Fruit fly (Drosophila melanogaster) whole organism, embryonic: Measurements from ENCODE around the gene CG43131.

Source experiments
- CG10431 ChIP-seq: fragments of 200-800 bp; sonication (Bioruptor generic); optimal IDR thresholded peaks from 3 replicates; lab custom pipeline; 2018; ENCODE audit warnings: missing biosample characterization, mild to moderate bottlenecking, missing genetic modification characterization
- CG12769 ChIP-seq: fragments of 200-800 bp; sonication (Bioruptor generic); optimal IDR thresholded peaks from 2 replicates; lab custom pipeline; 2019; ENCODE audit warnings: missing biosample characterization, mild to moderate bottlenecking, missing genetic modification characterization, moderate library complexity
- CG13894 ChIP-seq: fragments of 200-800 bp; sonication (Bioruptor generic); optimal IDR thresholded peaks from 3 replicates; lab custom pipeline; 2018; ENCODE audit warnings: missing biosample characterization, mild to moderate bottlenecking, missing genetic modification characterization, moderate library complexity
- CG16815 ChIP-seq: fragments of 200-800 bp; sonication (Bioruptor generic); optimal IDR thresholded peaks from 3 replicates; lab custom pipeline; 2017; ENCODE audit warnings: missing biosample characterization, mild to moderate bottlenecking, missing genetic modification characterization
- CG17829 ChIP-seq: fragments of 200-800 bp; optimal IDR thresholded peaks from 2 replicates; lab custom pipeline; 2019; ENCODE audit warnings: missing biosample characterization, mild to moderate bottlenecking, missing genetic modification characterization, moderate library complexity
- CG2202 ChIP-seq: fragments of 200-800 bp; sonication (Bioruptor generic); optimal IDR thresholded peaks from 2 replicates; lab custom pipeline; 2018; ENCODE audit warnings: missing biosample characterization, mild to moderate bottlenecking, missing genetic modification characterization
- CG2712 ChIP-seq: fragments of 200-800 bp; optimal IDR thresholded peaks from 3 replicates; lab custom pipeline; 2019; ENCODE audit warnings: missing biosample characterization, mild to moderate bottlenecking, missing genetic modification characterization, moderate library complexity
- CG31224 ChIP-seq: fragments of 200-800 bp; sonication (Bioruptor generic); IDR thresholded peaks from 2 replicates; pipeline ENCODE4 v1.3.6; 2022; ENCODE audit warnings: missing biosample characterization, missing genetic modification characterization
- CG31388 ChIP-seq: fragments of 200-800 bp; sonication (Bioruptor generic); optimal IDR thresholded peaks from 2 replicates; lab custom pipeline; 2016; ENCODE audit warnings: missing biosample characterization, missing genetic modification characterization
- CG33213 ChIP-seq: fragments of 200-800 bp; sonication (Bioruptor generic); optimal IDR thresholded peaks from 3 replicates; lab custom pipeline; 2016; ENCODE audit warnings: missing biosample characterization, missing genetic modification characterization
- CG4820 ChIP-seq: fragments of 200-800 bp; sonication (Bioruptor generic); optimal IDR thresholded peaks from 3 replicates; lab custom pipeline; 2016; ENCODE audit warnings: missing biosample characterization, missing genetic modification characterization
- CG5953 ChIP-seq: fragments of 200-800 bp; sonication (Bioruptor generic); IDR thresholded peaks from 2 replicates; pipeline ENCODE4 v1.3.6; 2022; ENCODE audit warnings: missing biosample characterization, missing genetic modification characterization
- CG8359 ChIP-seq: fragments of 200-800 bp; sonication (Bioruptor generic); optimal IDR thresholded peaks from 2 replicates; lab custom pipeline; 2017; ENCODE audit warnings: missing biosample characterization, mild to moderate bottlenecking, missing genetic modification characterization, borderline replicate concordance
- CG9797 ChIP-seq: fragments of 200-800 bp; sonication (Bioruptor generic); optimal IDR thresholded peaks from 3 replicates; lab custom pipeline; 2018; ENCODE audit warnings: missing biosample characterization, mild to moderate bottlenecking, missing genetic modification characterization
- CrebB ChIP-seq: fragments of 200-800 bp; sonication (Bioruptor generic); optimal IDR thresholded peaks from 3 replicates; lab custom pipeline; 2018; ENCODE audit warnings: missing biosample characterization, mild to moderate bottlenecking, missing genetic modification characterization
- D ChIP-seq, 2 experiments: fragments of 200-800 bp in 1 of 2; fragments of >200 bp in 1 of 2; sonication (Bioruptor generic) in 1 of 2; optimal IDR thresholded peaks; 2 replicates in 1 of 2; 3 replicates in 1 of 2; lab custom pipeline; 2017; ENCODE audit warnings: mild to moderate bottlenecking in 1 of 2, missing biosample characterization in 1 of 2, missing genetic modification characterization in 1 of 2, missing genetic modification reagents in 1 of 2
- Elba2 ChIP-seq: fragments of 200-800 bp; sonication (Bioruptor generic); optimal IDR thresholded peaks from 3 replicates; lab custom pipeline; 2016; ENCODE audit warnings: missing biosample characterization, missing genetic modification characterization
- Ets65A ChIP-seq: fragments of 200-800 bp; sonication (Bioruptor generic); peaks from one replicate; lab custom pipeline; 2016; ENCODE audit warnings: missing biosample characterization, missing genetic modification characterization
- Fer1 ChIP-seq: fragments of 200-800 bp; sonication (Bioruptor generic); optimal IDR thresholded peaks from 2 replicates; lab custom pipeline; 2017; ENCODE audit warnings: missing biosample characterization, mild to moderate bottlenecking, missing genetic modification characterization
- Hr78 ChIP-seq, 2 experiments: fragments of 200-800 bp in 1 of 2; fragments of >200 bp in 1 of 2; sonication (Bioruptor generic) in 1 of 2; optimal IDR thresholded peaks; 2 replicates each; lab custom pipeline; 2017 to 2019; ENCODE audit warnings: missing biosample characterization in 2 of 2, missing genetic modification characterization in 2 of 2, mild to moderate bottlenecking in 1 of 2, moderate library complexity in 1 of 2
- MESR4 ChIP-seq: fragments of 200-800 bp; sonication (Bioruptor generic); optimal IDR thresholded peaks from 2 replicates; lab custom pipeline; 2018; ENCODE audit warnings: missing biosample characterization, mild to moderate bottlenecking, missing genetic modification characterization, moderate library complexity
- Mrtf ChIP-seq: fragments of 200-800 bp; sonication (Bioruptor generic); IDR thresholded peaks from 3 replicates; pipeline ENCODE4 v1.3.6; 2022; ENCODE audit warnings: missing biosample characterization, missing genetic modification characterization
- NK7.1 ChIP-seq: fragments of 200-800 bp; sonication (Bioruptor generic); optimal IDR thresholded peaks from 3 replicates; lab custom pipeline; 2016; ENCODE audit warnings: missing biosample characterization, missing genetic modification characterization
- Sin3A ChIP-seq: fragments of >200 bp; optimal IDR thresholded peaks from 2 replicates; lab custom pipeline; 2018
- Spps ChIP-seq: fragments of 200-800 bp; sonication (Bioruptor generic); optimal IDR thresholded peaks from 2 replicates; lab custom pipeline; 2018; ENCODE audit warnings: missing biosample characterization, mild to moderate bottlenecking, missing genetic modification characterization
- Trl ChIP-seq, 3 experiments: fragments of >200 bp in 2 of 3; fragments of 200-800 bp in 1 of 3; sonication (Bioruptor generic) in 1 of 3; optimal IDR thresholded peaks; 2 replicates in 1 of 3; 3 replicates in 2 of 3; lab custom pipeline; 2016 to 2017; ENCODE audit warnings: missing biosample characterization in 1 of 3, missing genetic modification characterization in 1 of 3
- ab ChIP-seq: fragments of 200-800 bp; sonication (Bioruptor generic); optimal IDR thresholded peaks from 2 replicates; lab custom pipeline; 2016; ENCODE audit warnings: missing biosample characterization, missing genetic modification characterization
- bigmax ChIP-seq: fragments of 200-800 bp; sonication (Bioruptor generic); optimal IDR thresholded peaks from 2 replicates; lab custom pipeline; 2018; ENCODE audit warnings: missing biosample characterization, mild to moderate bottlenecking, missing genetic modification characterization
- emc ChIP-seq: fragments of 200-800 bp; sonication (Bioruptor generic); optimal IDR thresholded peaks from 2 replicates; lab custom pipeline; 2016; ENCODE audit warnings: missing biosample characterization, missing genetic modification characterization
- ftz-f1 ChIP-seq: fragments of 200-800 bp; sonication (Bioruptor generic); optimal IDR thresholded peaks from 2 replicates; lab custom pipeline; 2016; ENCODE audit warnings: missing biosample characterization, missing genetic modification characterization
- her ChIP-seq: fragments of 200-800 bp; sonication (Bioruptor generic); optimal IDR thresholded peaks from 2 replicates; lab custom pipeline; 2016; ENCODE audit warnings: missing biosample characterization, missing genetic modification characterization
- hkb ChIP-seq, 2 experiments: fragments of 200-800 bp in 1 of 2; fragments of >200 bp in 1 of 2; sonication (Bioruptor generic) in 1 of 2; IDR thresholded peaks in 1 of 2; optimal IDR thresholded peaks in 1 of 2; 2 replicates each; pipeline versions ENCODE4 v1.3.6 to Lab custom; 2017 to 2022; ENCODE audit warnings: missing biosample characterization in 1 of 2, missing genetic modification characterization in 1 of 2
- ind ChIP-seq: fragments of 200-800 bp; sonication (Bioruptor generic); optimal IDR thresholded peaks from 3 replicates; lab custom pipeline; 2016; ENCODE audit warnings: missing biosample characterization, missing genetic modification characterization
- lab ChIP-seq: fragments of 200-800 bp; sonication (Bioruptor generic); optimal IDR thresholded peaks from 3 replicates; lab custom pipeline; 2017; ENCODE audit warnings: missing biosample characterization, missing genetic modification characterization, mild to moderate bottlenecking, moderate library complexity, missing genetic modification reagents
- lilli ChIP-seq: fragments of 200-800 bp; sonication (Bioruptor generic); optimal IDR thresholded peaks from 3 replicates; lab custom pipeline; 2016; ENCODE audit warnings: missing biosample characterization, missing genetic modification characterization
- odd ChIP-seq: fragments of 200-800 bp; sonication (Bioruptor generic); optimal IDR thresholded peaks from 2 replicates; lab custom pipeline; 2017; ENCODE audit warnings: missing biosample characterization, mild to moderate bottlenecking, missing genetic modification characterization
- phol ChIP-seq: fragments of 200-800 bp; sonication (Bioruptor generic); optimal IDR thresholded peaks from 3 replicates; lab custom pipeline; 2018; ENCODE audit warnings: missing biosample characterization, mild to moderate bottlenecking, missing genetic modification characterization, moderate library complexity
- pros ChIP-seq: fragments of 200-800 bp; sonication (Bioruptor generic); optimal IDR thresholded peaks from 3 replicates; lab custom pipeline; 2019; ENCODE audit warnings: missing biosample characterization, mild to moderate bottlenecking, missing genetic modification characterization, moderate library complexity
- rib ChIP-seq: fragments of 200-800 bp; sonication (Bioruptor generic); IDR thresholded peaks from 2 replicates; pipeline ENCODE4 v1.3.6; 2022; ENCODE audit warnings: missing biosample characterization, missing genetic modification characterization
- sens ChIP-seq: fragments of 200-800 bp; sonication (Bioruptor generic); peaks from one replicate; lab custom pipeline; 2016; ENCODE audit warnings: missing biosample characterization, missing genetic modification characterization
- sens-2 ChIP-seq: fragments of 200-800 bp; sonication (Bioruptor generic); IDR thresholded peaks from 2 replicates; pipeline ENCODE4 v1.3.6; 2022; ENCODE audit warnings: missing biosample characterization, missing genetic modification characterization
- seq ChIP-seq: fragments of 200-800 bp; sonication (Bioruptor generic); IDR thresholded peaks from 2 replicates; pipeline ENCODE4 v1.3.6; 2022; ENCODE audit warnings: missing biosample characterization, missing genetic modification characterization
- so ChIP-seq: fragments of 200-800 bp; sonication (Bioruptor generic); IDR thresholded peaks from 3 replicates; pipeline ENCODE4 v1.3.6; 2022; ENCODE audit warnings: missing biosample characterization, missing genetic modification characterization
- sob ChIP-seq: fragments of 200-800 bp; sonication (Bioruptor generic); IDR thresholded peaks from 2 replicates; pipeline ENCODE4 v1.3.6; 2022; ENCODE audit warnings: missing biosample characterization, missing genetic modification characterization
- sqz ChIP-seq: fragments of 200-800 bp; sonication (Bioruptor generic); optimal IDR thresholded peaks from 3 replicates; lab custom pipeline; 2018; ENCODE audit warnings: missing biosample characterization, mild to moderate bottlenecking, missing genetic modification characterization
- trh ChIP-seq: fragments of 200-800 bp; sonication (Bioruptor generic); optimal IDR thresholded peaks from 2 replicates; lab custom pipeline; 2016; ENCODE audit warnings: missing biosample characterization, missing genetic modification characterization
- ttk ChIP-seq: fragments of 200-800 bp; sonication (Bioruptor generic); IDR thresholded peaks from 2 replicates; pipeline ENCODE4 v2.1.2; 2022; ENCODE audit warnings: missing biosample characterization, missing genetic modification characterization
- wek ChIP-seq: fragments of 200-800 bp; sonication (Bioruptor generic); optimal IDR thresholded peaks from 3 replicates; lab custom pipeline; 2018; ENCODE audit warnings: missing biosample characterization, mild to moderate bottlenecking, missing genetic modification characterization, moderate library complexity
- zen ChIP-seq: fragments of 200-800 bp; sonication (Bioruptor generic); optimal IDR thresholded peaks from 3 replicates; lab custom pipeline; 2018; ENCODE audit warnings: missing biosample characterization, mild to moderate bottlenecking, missing genetic modification characterization, moderate library complexity

The CG43131 gene

DNA sequence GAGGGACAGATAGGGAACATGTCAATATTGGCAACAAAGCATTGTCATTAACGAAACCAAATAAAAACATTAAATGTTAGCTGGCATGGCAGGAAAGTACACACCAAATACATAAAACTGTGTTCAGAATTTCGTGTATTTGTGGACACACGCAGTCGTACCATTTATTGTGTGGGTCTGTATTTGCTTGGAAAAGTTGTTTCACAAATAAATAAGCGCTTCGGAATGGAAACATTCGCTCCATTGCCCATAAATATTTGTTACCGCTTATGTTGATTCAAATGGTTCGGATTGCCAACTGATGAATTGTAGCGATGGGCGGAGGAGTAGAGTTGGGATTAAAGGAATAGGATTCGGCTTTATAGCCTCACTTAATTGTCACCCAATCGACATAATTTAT is 944 bp downstream of the CG43131 start (continued):
- TF ChIP-seq NK7.1 (GFP tag; lab: Kevin White, UChicago) (peak; percentile 87), phol (tag; lab: Kevin White, UChicago) (peak; percentile 50), Elba2 (GFP tag; lab: Kevin White, UChicago) (no peak), sens (GFP tag; lab: Kevin White, UChicago) (peak; percentile 97), her (peak; percentile 75), trh (GFP tag; lab: Kevin White, UChicago) (peak; percentile 79), Trl (optimal IDR thresholded peaks at IDR 0.05; lab: Kevin White, UChicago) (no peak), Trl (GFP tag; optimal IDR thresholded peaks at IDR 0.05; lab: Kevin White, UChicago) (peak; percentile 91), CG2712 (tag; lab: Kevin White, UChicago) (peak; percentile 83), CG31224 (no peak), sob (GFP tag; lab: Robert Waterston, UW) (peak; percentile 82), sqz (GFP tag; lab: Kevin White, UChicago) (peak; percentile 74), CG4820 (GFP tag; lab: Kevin White, UChicago) (peak; percentile 59), CG33213 (GFP tag; lab: Kevin White, UChicago) (peak; percentile 91), Spps (tag; lab: Kevin White, UChicago) (peak; percentile 81), zen (tag; lab: Kevin White, UChicago) (peak; percentile 80), CG31388 (peak; percentile 31), odd (peak; percentile 93), CG17829 (tag; lab: Kevin White, UChicago) (peak; percentile 73), CG13894 (tag; lab: Kevin White, UChicago) (peak; percentile 79), wek (GFP tag; lab: Kevin White, UChicago) (peak; percentile 88), CrebB (tag; lab: Kevin White, UChicago) (peak; percentile 95), Mrtf (GFP tag; lab: Robert Waterston, UW) (peak; percentile 48; the same call in 1 of the 3 replicates), CG16815 (peak; percentile 50), pros (GFP tag; lab: Kevin White, UChicago) (peak; percentile 5), CG8359 (GFP tag; lab: Kevin White, UChicago) (peak; percentile 86), hkb (optimal IDR thresholded peaks at IDR 0.05; lab: Kevin White, UChicago) (no peak), hkb (GFP tag; IDR thresholded peaks at IDR 0.05; lab: Robert Waterston, UW) (peak; percentile 82), MESR4 (GFP tag; lab: Kevin White, UChicago) (peak; percentile 48), ttk (GFP tag; lab: Robert Waterston, UW) (no peak), sens-2 (peak; percentile 54), CG10431 (GFP tag; lab: Kevin White, UChicago) (peak; percentile 87), ind (GFP tag; lab: Kevin White, UChicago) (peak; percentile 27), lilli (GFP tag; lab: Kevin White, UChicago) (peak; percentile 44), lab (GFP tag; lab: Kevin White, UChicago) (peak; percentile 95), CG5953 (GFP tag; lab: Robert Waterston, UW) (peak; percentile 33; the same call in 1 of the 2 replicates), Hr78 (GFP tag; optimal IDR thresholded peaks at IDR 0.05; lab: Kevin White, UChicago) (peak in 1 of 2 experiments; percentile 39), D (optimal IDR thresholded peaks at IDR 0.05; lab: Kevin White, UChicago) (no peak), D (GFP tag; optimal IDR thresholded peaks at IDR 0.05; lab: Kevin White, UChicago) (peak; percentile 91), emc (GFP tag; lab: Kevin White, UChicago) (peak; percentile 46), Ets65A (GFP tag; lab: Kevin White, UChicago) (peak; percentile 23), CG9797 (GFP tag; lab: Kevin White, UChicago) (peak; percentile 20), CG2202 (tag; lab: Kevin White, UChicago) (peak; percentile 98), Sin3A (lab: Kevin White, UChicago) (no peak), CG12769 (tag; lab: Kevin White, UChicago) (peak; percentile 93), so (GFP tag; lab: Robert Waterston, UW) (peak; percentile 81; the same call in 2 of the 3 replicates), ftz-f1 (GFP tag; lab: Kevin White, UChicago) (no peak), rib (GFP tag; lab: Robert Waterston, UW) (peak; percentile 67; the same call in 1 of the 2 replicates), Fer1 (peak; percentile 92), bigmax (GFP tag; lab: Kevin White, UChicago) (peak; percentile 65), seq (peak; percentile 65), ab (GFP tag; lab: Kevin White, UChicago) (no peak)
